Worm (Caenorhabditis elegans) whole organism, L4 larva: ENCODE measurements around the gene letm-1.

Experiments used
- F10B5.3 ChIP-seq: sonication (generic microtip); optimal IDR thresholded peaks from 2 replicates; lab custom pipeline; 2016; ENCODE audit warnings: mild to moderate bottlenecking, missing genetic modification characterization, missing compliant biosample characterization
- daf-12 ChIP-seq: fragments of 150-350 bp; optimal IDR thresholded peaks from 2 replicates; lab custom pipeline; 2014; ENCODE audit warnings: missing biosample characterization, missing genetic modification reagents, missing genetic modification characterization
- daf-16 ChIP-seq, 3 experiments: sonication (generic microtip); optimal IDR thresholded peaks; 2 replicates each; lab custom pipeline; 2016 to 2017; ENCODE audit warnings: missing genetic modification characterization in 3 of 3, missing genetic modification reagents in 3 of 3, mild to moderate bottlenecking in 2 of 3, missing compliant biosample characterization in 2 of 3, missing biosample characterization in 1 of 3, moderate library complexity in 1 of 3
- dmd-8 ChIP-seq: fragments of 200-800 bp; sonication (Bioruptor generic); IDR thresholded peaks from 2 replicates; pipeline ENCODE4 v1.3.6; 2022; ENCODE audit warnings: missing genetic modification characterization, missing compliant biosample characterization
- dmd-9 ChIP-seq: fragments of 200-800 bp; sonication (Bioruptor generic); IDR thresholded peaks from 2 replicates; pipeline ENCODE4 v1.3.6; 2022; ENCODE audit warnings: missing genetic modification reagents, missing genetic modification characterization, missing compliant biosample characterization
- egl-27 ChIP-seq: sonication (generic microtip); optimal IDR thresholded peaks from 3 replicates; lab custom pipeline; 2017; ENCODE audit warnings: missing biosample characterization, missing genetic modification reagents, missing genetic modification characterization
- fkh-10 ChIP-seq: fragments of 150-350 bp; optimal IDR thresholded peaks from 2 replicates; lab custom pipeline; 2014; ENCODE audit warnings: missing biosample characterization, missing genetic modification reagents, missing genetic modification characterization
- lir-3 ChIP-seq: sonication (generic microtip); optimal IDR thresholded peaks from 2 replicates; lab custom pipeline; 2016; ENCODE audit warnings: mild to moderate bottlenecking, missing genetic modification characterization, missing compliant biosample characterization
- nhr-237 ChIP-seq: sonication (generic microtip); optimal IDR thresholded peaks from 2 replicates; lab custom pipeline; 2017; ENCODE audit warnings: missing biosample characterization, missing genetic modification characterization
- nhr-25 ChIP-seq: sonication (generic microtip); optimal IDR thresholded peaks from 2 replicates; lab custom pipeline; 2017; ENCODE audit warnings: missing genetic modification characterization, mild to moderate bottlenecking, missing compliant biosample characterization, antibody characterized with exemption, moderate library complexity, borderline replicate concordance; ENCODE audit not compliant: insufficient read depth
- nhr-28 ChIP-seq: fragments of 150-350 bp; optimal IDR thresholded peaks from 2 replicates; lab custom pipeline; 2014; ENCODE audit warnings: missing biosample characterization, missing genetic modification characterization
- pha-4 ChIP-seq, 2 experiments: fragments of 150-350 bp in 1 of 2; fragments of 200-800 bp in 1 of 2; sonication (Bioruptor generic) in 1 of 2; IDR thresholded peaks in 1 of 2; optimal IDR thresholded peaks in 1 of 2; 2 replicates each; pipeline versions ENCODE4 v1.3.6 to Lab custom; 2014 to 2022; ENCODE audit warnings: missing genetic modification characterization in 2 of 2, missing genetic modification reagents in 2 of 2, missing biosample characterization in 1 of 2, missing compliant biosample characterization in 1 of 2
- pqm-1 ChIP-seq: sonication (generic microtip); optimal IDR thresholded peaks from 2 replicates; lab custom pipeline; 2017; ENCODE audit warnings: missing biosample characterization, missing genetic modification characterization
- sdz-12 ChIP-seq: fragments of 200-800 bp; sonication (Bioruptor generic); optimal IDR thresholded peaks from 2 replicates; lab custom pipeline; 2018; ENCODE audit warnings: mild to moderate bottlenecking, missing genetic modification characterization, missing compliant biosample characterization

- no peak for TF ChIP-seq pqm-1 (tag; lab: Kevin White, UChicago)
- no peak for TF ChIP-seq dmd-8 (GFP tag; lab: Robert Waterston, UW)
- TF ChIP-seq daf-16 (GFP tag; optimal IDR thresholded peaks at IDR 0.05; lab: Kevin White, UChicago) = no peak
- no peak for TF ChIP-seq daf-16 (tag; optimal IDR thresholded peaks at IDR 0.05; lab: Kevin White, UChicago)
- no peak for TF ChIP-seq nhr-25
- no peak for TF ChIP-seq lir-3 (tag; lab: Kevin White, UChicago)
- TF ChIP-seq dmd-9 (GFP tag; lab: Robert Waterston, UW) = no peak
- TF ChIP-seq pha-4 (GFP tag; IDR thresholded peaks at IDR 0.05; lab: Robert Waterston, UW) = no peak
- TF ChIP-seq pha-4 (tag; optimal IDR thresholded peaks at IDR 0.05; lab: Kevin White, UChicago) = no peak
- TF ChIP-seq nhr-237 (tag; lab: Kevin White, UChicago) = no peak
- no peak for TF ChIP-seq daf-12
- no peak for TF ChIP-seq egl-27 (tag; lab: Kevin White, UChicago)
- TF ChIP-seq nhr-28 (tag; lab: Kevin White, UChicago) = no peak
- TF ChIP-seq F10B5.3 (tag; lab: Kevin White, UChicago) = no peak
- no peak for TF ChIP-seq fkh-10 (GFP tag; lab: Kevin White, UChicago)
- TF ChIP-seq sdz-12 (GFP tag; lab: Kevin White, UChicago) = no peak
These were observed 39.3 kb upstream of the letm-1 start, which contains the start of gene F53F4.16 for ce11 chrV:13621720-13622119.
